Fruit fly (Drosophila melanogaster): Measurements from ENCODE around the gene CG43390.

CG43390 gene

dm6 chr3L:11543681-11544299 lies 36.0 kb downstream of the CG43390 start (continued):
- no peak for TF ChIP-seq stc (GFP tag; IDR thresholded peaks at IDR 0.05)
- no peak for TF ChIP-seq Dfd (GFP tag; optimal IDR thresholded peaks at IDR 0.05)
- TF ChIP-seq Sry-δ (GFP tag; optimal IDR thresholded peaks at IDR 0.05) = no peak
- no peak for TF ChIP-seq Deaf1 (tag; optimal IDR thresholded peaks at IDR 0.05)
- no peak for TF ChIP-seq Hr39 (optimal IDR thresholded peaks at IDR 0.05)
- TF ChIP-seq nom (GFP tag; optimal IDR thresholded peaks at IDR 0.05) = peak; percentile 30
- no peak for TF ChIP-seq cwo (GFP tag; optimal IDR thresholded peaks at IDR 0.05)
- TF ChIP-seq Sox100B (GFP tag; optimal IDR thresholded peaks at IDR 0.05) = no peak
- TF ChIP-seq Ptx1 (GFP tag; IDR thresholded peaks at IDR 0.05) = 0 out of 2 replicates have a peak, but pooled peaks have one; percentile 7
- TF ChIP-seq ato (GFP tag; IDR thresholded peaks at IDR 0.05; ENCODE audit: partially characterized antibody) = no peak
- no peak for TF ChIP-seq CG18262 (tag; optimal IDR thresholded peaks at IDR 0.05)

- no peak for TF ChIP-seq Hsf (GFP tag; optimal IDR thresholded peaks at IDR 0.05)
- TF ChIP-seq Med (GFP tag) = peak; percentile 78
- TF ChIP-seq wdn (GFP tag; IDR thresholded peaks at IDR 0.05) = no peak
- no peak for TF ChIP-seq Lpt (GFP tag; optimal IDR thresholded peaks at IDR 0.05)
- TF ChIP-seq sens (GFP tag) = peak; percentile 77
- no peak for TF ChIP-seq CG2199 (GFP tag; IDR thresholded peaks at IDR 0.05)
- TF ChIP-seq CG8478 (optimal IDR thresholded peaks at IDR 0.05) = no peak
- no peak for TF ChIP-seq maf-S (GFP tag; optimal IDR thresholded peaks at IDR 0.05)
- no peak for TF ChIP-seq CG3407 (GFP tag; optimal IDR thresholded peaks at IDR 0.05)
- no peak for TF ChIP-seq Fer2 (tag; optimal IDR thresholded peaks at IDR 0.05)
- TF ChIP-seq CG10431 (GFP tag; optimal IDR thresholded peaks at IDR 0.05) = no peak
- no peak for TF ChIP-seq NC2β (GFP tag; optimal IDR thresholded peaks at IDR 0.05)
- TF ChIP-seq Nf-YA (GFP tag; IDR thresholded peaks at IDR 0.05) = no peak
- no peak for TF ChIP-seq CG15479 (GFP tag; optimal IDR thresholded peaks at IDR 0.05)
- TF ChIP-seq HLHmδ (GFP tag; optimal IDR thresholded peaks at IDR 0.05) = no peak
- TF ChIP-seq YL-1 (GFP tag; optimal IDR thresholded peaks at IDR 0.05) = no peak
- no peak for TF ChIP-seq dmrt11E (tag; optimal IDR thresholded peaks at IDR 0.05)
- peak; percentile 37; the same call in 1 of the 3 replicates for TF ChIP-seq dysf (GFP tag; IDR thresholded peaks at IDR 0.05)
- TF ChIP-seq CG2678 (tag; optimal IDR thresholded peaks at IDR 0.05) = peak; percentile 16
- no peak for TF ChIP-seq CG7839 (tag; optimal IDR thresholded peaks at IDR 0.05)
- 0 out of 4 replicates have a peak, but pooled peaks have one; percentile 40 for TF ChIP-seq chinmo (GFP tag; IDR thresholded peaks at IDR 0.05; ENCODE audit: partially characterized antibody)
- no peak for TF ChIP-seq NfI (GFP tag; optimal IDR thresholded peaks at IDR 0.05)
- no peak for TF ChIP-seq CG15696 (tag; optimal IDR thresholded peaks at IDR 0.05)
- TF ChIP-seq ttk (GFP tag; IDR thresholded peaks at IDR 0.05) = no peak
- no peak for TF ChIP-seq CG7928 (GFP tag; optimal IDR thresholded peaks at IDR 0.05)
- no peak for TF ChIP-seq CG12391 (tag; optimal IDR thresholded peaks at IDR 0.05)
- TF ChIP-seq fd3F (GFP tag; optimal IDR thresholded peaks at IDR 0.05) = no peak
- no peak for TF ChIP-seq HmgZ (tag; optimal IDR thresholded peaks at IDR 0.05)
- no peak for TF ChIP-seq CG11398 (GFP tag; optimal IDR thresholded peaks at IDR 0.05)
- TF ChIP-seq CG14860 (GFP tag; IDR thresholded peaks at IDR 0.05; ENCODE audit: partially characterized antibody) = no peak
- TF ChIP-seq stwl (tag; optimal IDR thresholded peaks at IDR 0.05) = no peak
- no peak for TF ChIP-seq cg (GFP tag; optimal IDR thresholded peaks at IDR 0.05)
- no peak for TF ChIP-seq CG10565 (GFP tag; optimal IDR thresholded peaks at IDR 0.05)
- TF ChIP-seq CG18476 (GFP tag; optimal IDR thresholded peaks at IDR 0.05) = no peak
- TF ChIP-seq CG17361 (GFP tag; IDR thresholded peaks at IDR 0.05) = no peak
- no peak for TF ChIP-seq CG17186 (GFP tag; optimal IDR thresholded peaks at IDR 0.05)
- no peak for TF ChIP-seq Eip74EF (GFP tag; optimal IDR thresholded peaks at IDR 0.05)
- no peak for TF ChIP-seq Ets65A (GFP tag)
- TF ChIP-seq Hand (GFP tag; optimal IDR thresholded peaks at IDR 0.05) = no peak
These were observed 36.8 kb downstream of the CG43390 start for dm6 chr3L:11542948-11543347.
